Fruit fly (Drosophila melanogaster) whole organism, embryonic: ENCODE data around the gene RpLP1.

Experiments used
- Asciz ChIP-seq: fragments of 200-800 bp; sonication (Bioruptor generic); optimal IDR thresholded peaks from 2 replicates; lab custom pipeline; 2017; ENCODE audit warnings: missing biosample characterization, mild to moderate bottlenecking, missing genetic modification characterization, missing genetic modification reagents
- Atf-2 ChIP-seq: fragments of 200-800 bp; sonication (Bioruptor generic); optimal IDR thresholded peaks from 2 replicates; lab custom pipeline; 2016; ENCODE audit warnings: missing biosample characterization, missing genetic modification characterization
- B-H2 ChIP-seq: fragments of 200-800 bp; sonication (Bioruptor generic); optimal IDR thresholded peaks from 2 replicates; lab custom pipeline; 2018; ENCODE audit warnings: missing biosample characterization, mild to moderate bottlenecking, missing genetic modification characterization
- BEAF-32 ChIP-seq: fragments of 200-800 bp; sonication (Bioruptor generic); optimal IDR thresholded peaks from 3 replicates; lab custom pipeline; 2017; ENCODE audit warnings: missing biosample characterization, missing genetic modification characterization, mild to moderate bottlenecking, moderate library complexity, missing genetic modification reagents
- CG10274 ChIP-seq: fragments of 200-800 bp; sonication (Bioruptor generic); optimal IDR thresholded peaks from 3 replicates; lab custom pipeline; 2017; ENCODE audit warnings: missing biosample characterization, mild to moderate bottlenecking, missing genetic modification characterization
- CG10654 ChIP-seq: fragments of 200-800 bp; sonication (Bioruptor generic); optimal IDR thresholded peaks from 2 replicates; lab custom pipeline; 2016; ENCODE audit warnings: missing biosample characterization, missing genetic modification characterization
- CG12155 ChIP-seq: fragments of 200-800 bp; sonication (Bioruptor generic); optimal IDR thresholded peaks from 3 replicates; lab custom pipeline; 2016; ENCODE audit warnings: missing biosample characterization, missing genetic modification characterization
- CG12744 ChIP-seq: fragments of 200-800 bp; sonication (Bioruptor generic); optimal IDR thresholded peaks from 2 replicates; lab custom pipeline; 2016; ENCODE audit warnings: missing biosample characterization, missing genetic modification characterization
- CG13287 ChIP-seq: fragments of 200-800 bp; sonication (Bioruptor generic); IDR thresholded peaks from 2 replicates; pipeline ENCODE4 v1.3.6; 2022; ENCODE audit warnings: missing biosample characterization, missing genetic modification characterization; ENCODE audit not compliant: partially characterized antibody
- CG14860 ChIP-seq: fragments of 200-800 bp; sonication (Bioruptor generic); IDR thresholded peaks from 3 replicates; pipeline ENCODE4 v1.3.6; 2022; ENCODE audit warnings: missing biosample characterization, missing genetic modification characterization; ENCODE audit not compliant: partially characterized antibody
- CG15269 ChIP-seq: fragments of 200-800 bp; sonication (Bioruptor generic); optimal IDR thresholded peaks from 2 replicates; lab custom pipeline; 2018; ENCODE audit warnings: missing biosample characterization, mild to moderate bottlenecking, missing genetic modification characterization, moderate library complexity
- CG16863 ChIP-seq: fragments of 200-800 bp; sonication (Bioruptor generic); optimal IDR thresholded peaks from 3 replicates; lab custom pipeline; 2016; ENCODE audit warnings: missing biosample characterization, missing genetic modification characterization
- CG17186 ChIP-seq: fragments of 200-800 bp; sonication (Bioruptor generic); optimal IDR thresholded peaks from 3 replicates; lab custom pipeline; 2017; ENCODE audit warnings: missing biosample characterization, missing genetic modification reagents, missing genetic modification characterization
- CG18262 ChIP-seq: fragments of 200-800 bp; optimal IDR thresholded peaks from 3 replicates; lab custom pipeline; 2019; ENCODE audit warnings: missing biosample characterization, mild to moderate bottlenecking, missing genetic modification characterization, moderate library complexity
- CG18619 ChIP-seq: fragments of 200-800 bp; sonication (Bioruptor generic); optimal IDR thresholded peaks from 3 replicates; lab custom pipeline; 2017; ENCODE audit warnings: missing biosample characterization, mild to moderate bottlenecking, missing genetic modification characterization
- CG2120 ChIP-seq: fragments of 200-800 bp; sonication (Bioruptor generic); optimal IDR thresholded peaks from 3 replicates; lab custom pipeline; 2016; ENCODE audit warnings: missing biosample characterization, missing genetic modification characterization
- CG2129 ChIP-seq: fragments of 200-800 bp; sonication (Bioruptor generic); IDR thresholded peaks from 2 replicates; pipeline ENCODE4 v1.3.6; 2022; ENCODE audit warnings: missing biosample characterization, missing genetic modification characterization; ENCODE audit not compliant: partially characterized antibody
- CG2199 ChIP-seq: fragments of 200-800 bp; sonication (Bioruptor generic); IDR thresholded peaks from 3 replicates; pipeline ENCODE4 v1.3.6; 2022; ENCODE audit warnings: missing biosample characterization, missing genetic modification characterization
- CG3838 ChIP-seq: fragments of 200-800 bp; sonication (Bioruptor generic); optimal IDR thresholded peaks from 3 replicates; lab custom pipeline; 2016; ENCODE audit warnings: missing biosample characterization, missing genetic modification characterization
- CG4282 ChIP-seq: fragments of 200-800 bp; sonication (Bioruptor generic); optimal IDR thresholded peaks from 2 replicates; lab custom pipeline; 2016; ENCODE audit warnings: missing biosample characterization, missing genetic modification characterization
- CG6813 ChIP-seq: fragments of 200-800 bp; sonication (Bioruptor generic); optimal IDR thresholded peaks from 2 replicates; lab custom pipeline; 2017; ENCODE audit warnings: missing biosample characterization, missing genetic modification characterization, mild to moderate bottlenecking, moderate library complexity, missing genetic modification reagents
- CG7928 ChIP-seq: fragments of 200-800 bp; sonication (Bioruptor generic); optimal IDR thresholded peaks from 2 replicates; lab custom pipeline; 2017; ENCODE audit warnings: missing biosample characterization, mild to moderate bottlenecking, missing genetic modification characterization
- CG9932 ChIP-seq: fragments of 200-800 bp; sonication (Bioruptor generic); IDR thresholded peaks from 2 replicates; pipeline ENCODE4 v1.3.6; 2022; ENCODE audit warnings: missing biosample characterization, missing genetic modification characterization
- Dip3 ChIP-seq: fragments of 200-800 bp; sonication (Bioruptor generic); optimal IDR thresholded peaks from 3 replicates; lab custom pipeline; 2016; ENCODE audit warnings: missing biosample characterization, missing genetic modification characterization
- Dref ChIP-seq: fragments of 200-800 bp; sonication (Bioruptor generic); IDR thresholded peaks from 2 replicates; pipeline ENCODE4 v1.3.6; 2022; ENCODE audit warnings: missing biosample characterization, missing genetic modification characterization
- E2f1 ChIP-seq: fragments of 200-800 bp; sonication (Bioruptor generic); IDR thresholded peaks from 2 replicates; pipeline ENCODE4 v1.3.6; 2022; ENCODE audit warnings: missing biosample characterization, missing genetic modification characterization
- ERR ChIP-seq: fragments of 200-800 bp; sonication (Bioruptor generic); optimal IDR thresholded peaks from 2 replicates; lab custom pipeline; 2016; ENCODE audit warnings: missing biosample characterization, missing genetic modification characterization
- Eip74EF ChIP-seq, 2 experiments: fragments of 200-800 bp in 1 of 2; fragments of >200 bp in 1 of 2; sonication (Bioruptor generic) in 1 of 2; optimal IDR thresholded peaks; 2 replicates each; lab custom pipeline; 2017 to 2019; ENCODE audit warnings: missing biosample characterization in 2 of 2, missing genetic modification characterization in 2 of 2, mild to moderate bottlenecking in 1 of 2, moderate library complexity in 1 of 2
- MBD-R2 ChIP-seq: fragments of 200-800 bp; sonication (Bioruptor generic); IDR thresholded peaks from 2 replicates; pipeline ENCODE4 v1.3.6; 2022; ENCODE audit warnings: missing biosample characterization, missing genetic modification characterization
- Poxn ChIP-seq: fragments of 200-800 bp; sonication (Bioruptor generic); IDR thresholded peaks from 2 replicates; pipeline ENCODE4 v1.3.6; 2022; ENCODE audit warnings: missing biosample characterization, missing genetic modification characterization
- Stat92E ChIP-seq, 3 experiments: fragments of >200 bp in 2 of 3; fragments of 200-800 bp in 1 of 3; sonication (Bioruptor generic) in 1 of 3; optimal IDR thresholded peaks; 2 replicates each; lab custom pipeline; 2017 to 2019; ENCODE audit warnings: missing biosample characterization in 3 of 3, missing genetic modification characterization in 3 of 3, mild to moderate bottlenecking in 1 of 3, moderate library complexity in 1 of 3
- TFAM ChIP-seq: fragments of 200-800 bp; sonication (Bioruptor generic); optimal IDR thresholded peaks from 2 replicates; lab custom pipeline; 2017; ENCODE audit warnings: missing biosample characterization, missing genetic modification characterization, inconsistent platforms
- Vsx1 ChIP-seq: fragments of 200-800 bp; sonication (Bioruptor generic); optimal IDR thresholded peaks from 2 replicates; lab custom pipeline; 2017; ENCODE audit warnings: missing biosample characterization, mild to moderate bottlenecking, missing genetic modification characterization, missing genetic modification reagents
- al ChIP-seq: fragments of 200-800 bp; sonication (Bioruptor generic); IDR thresholded peaks from 2 replicates; pipeline ENCODE4 v1.3.6; 2022; ENCODE audit warnings: missing biosample characterization, missing genetic modification characterization
- bigmax ChIP-seq: fragments of 200-800 bp; sonication (Bioruptor generic); optimal IDR thresholded peaks from 2 replicates; lab custom pipeline; 2018; ENCODE audit warnings: missing biosample characterization, mild to moderate bottlenecking, missing genetic modification characterization
- dpn ChIP-seq, 2 experiments: fragments of 200-800 bp; sonication (Bioruptor generic); optimal IDR thresholded peaks; 3 replicates each; lab custom pipeline; 2016; ENCODE audit warnings: missing biosample characterization in 2 of 2, missing genetic modification characterization in 2 of 2
- hb ChIP-seq: fragments of 200-800 bp; sonication (Bioruptor generic); IDR thresholded peaks from 3 replicates; pipeline ENCODE4 v1.3.6; 2022; ENCODE audit warnings: missing biosample characterization, missing genetic modification characterization; ENCODE audit not compliant: partially characterized antibody
- jigr1 ChIP-seq: fragments of 200-800 bp; sonication (Bioruptor generic); IDR thresholded peaks from 3 replicates; pipeline ENCODE4 v1.3.6; 2022; ENCODE audit warnings: missing biosample characterization, missing genetic modification characterization
- kah ChIP-seq: fragments of 200-800 bp; sonication (Bioruptor generic); optimal IDR thresholded peaks from 2 replicates; lab custom pipeline; 2018; ENCODE audit warnings: missing biosample characterization, mild to moderate bottlenecking, missing genetic modification characterization
- lbe ChIP-seq: fragments of 200-800 bp; sonication (Bioruptor generic); optimal IDR thresholded peaks from 2 replicates; lab custom pipeline; 2016; ENCODE audit warnings: missing biosample characterization, mild to moderate bottlenecking, missing genetic modification characterization
- odd ChIP-seq: fragments of 200-800 bp; sonication (Bioruptor generic); optimal IDR thresholded peaks from 2 replicates; lab custom pipeline; 2017; ENCODE audit warnings: missing biosample characterization, mild to moderate bottlenecking, missing genetic modification characterization
- onecut ChIP-seq: fragments of 200-800 bp; sonication (Bioruptor generic); IDR thresholded peaks from 2 replicates; pipeline ENCODE4 v1.3.6; 2022; ENCODE audit warnings: missing biosample characterization, missing genetic modification characterization
- pum ChIP-seq: fragments of 200-800 bp; sonication (Bioruptor generic); optimal IDR thresholded peaks from 2 replicates; lab custom pipeline; 2016; ENCODE audit warnings: missing biosample characterization, missing genetic modification characterization
- pzg ChIP-seq: fragments of 200-800 bp; sonication (Bioruptor generic); optimal IDR thresholded peaks from 3 replicates; lab custom pipeline; 2018; ENCODE audit warnings: missing biosample characterization, mild to moderate bottlenecking, missing genetic modification characterization, moderate library complexity
- rib ChIP-seq: fragments of 200-800 bp; sonication (Bioruptor generic); IDR thresholded peaks from 2 replicates; pipeline ENCODE4 v1.3.6; 2022; ENCODE audit warnings: missing biosample characterization, missing genetic modification characterization
- row ChIP-seq: fragments of 200-800 bp; sonication (Bioruptor generic); IDR thresholded peaks from 3 replicates; pipeline ENCODE4 v1.3.6; 2022; ENCODE audit warnings: missing biosample characterization, missing genetic modification characterization
- sim ChIP-seq: fragments of 200-800 bp; sonication (Bioruptor generic); IDR thresholded peaks from 2 replicates; pipeline ENCODE4 v1.3.6; 2022; ENCODE audit warnings: missing biosample characterization, missing genetic modification characterization
- sug ChIP-seq: fragments of 200-800 bp; optimal IDR thresholded peaks from 2 replicates; lab custom pipeline; 2019; ENCODE audit warnings: missing biosample characterization, mild to moderate bottlenecking, missing genetic modification characterization, moderate library complexity
- ttk ChIP-seq: fragments of 200-800 bp; sonication (Bioruptor generic); IDR thresholded peaks from 2 replicates; pipeline ENCODE4 v2.1.2; 2022; ENCODE audit warnings: missing biosample characterization, missing genetic modification characterization

RpLP1 gene

dm6 chr2L:468745-469358 is 49.1 kb downstream of the RpLP1 start (continued):
- no peak for TF ChIP-seq hb
- peak; percentile 70 for TF ChIP-seq E2f1 (GFP tag; lab: Robert Waterston, UW)
- peak; percentile 49; the same call in 1 of the 2 replicates for TF ChIP-seq sim (GFP tag; lab: Robert Waterston, UW)
- peak; percentile 57; the same call in 1 of the 3 replicates for TF ChIP-seq jigr1 (GFP tag; lab: Robert Waterston, UW)
- TF ChIP-seq rib, result no peak
- no peak for TF ChIP-seq Stat92E (GFP tag; optimal IDR thresholded peaks at IDR 0.05; lab: Kevin White, UChicago)
- no peak for TF ChIP-seq CG3838
- TF ChIP-seq CG2199, result peak; percentile 37; the same call in 2 of the 3 replicates
- TF ChIP-seq BEAF-32, result no peak
- peak; percentile 75 for TF ChIP-seq CG18262 (tag; lab: Kevin White, UChicago)
- peak; percentile 69 to 78 for TF ChIP-seq dpn (GFP tag; optimal IDR thresholded peaks at IDR 0.05; lab: Kevin White, UChicago)
- peak; percentile 33 for TF ChIP-seq CG12744 (GFP tag; lab: Kevin White, UChicago)
- peak; percentile 45 for TF ChIP-seq CG4282 (GFP tag; lab: Kevin White, UChicago)
- no peak for TF ChIP-seq bigmax
- TF ChIP-seq pum, result peak; percentile 64
- peak; percentile 44 for TF ChIP-seq Atf-2 (GFP tag; lab: Kevin White, UChicago)
- peak; percentile 36 for TF ChIP-seq CG7928 (GFP tag; lab: Kevin White, UChicago)
- peak; percentile 88 for TF ChIP-seq Asciz (GFP tag; lab: Kevin White, UChicago)
- TF ChIP-seq onecut (GFP tag; lab: Robert Waterston, UW), result peak; percentile 58
- peak; percentile 22 for TF ChIP-seq kah
- TF ChIP-seq sug (tag; lab: Kevin White, UChicago), result peak; percentile 50
- no peak for TF ChIP-seq Dref (GFP tag; lab: Robert Waterston, UW)
- no peak for TF ChIP-seq CG14860
- TF ChIP-seq CG10654 (GFP tag; lab: Kevin White, UChicago), result peak; percentile 62
- TF ChIP-seq CG18619, result peak; percentile 68
- TF ChIP-seq lbe (GFP tag; lab: Kevin White, UChicago), result no peak
- TF ChIP-seq TFAM (GFP tag; lab: Kevin White, UChicago), result no peak
- peak; percentile 26; the same call in 1 of the 2 replicates for TF ChIP-seq MBD-R2 (GFP tag; lab: Robert Waterston, UW)
- peak; percentile 64 for TF ChIP-seq odd (GFP tag; lab: Kevin White, UChicago)
- peak; percentile 84 for TF ChIP-seq CG2120 (GFP tag; lab: Kevin White, UChicago)
- TF ChIP-seq CG12155, result peak; percentile 70
- no peak for TF ChIP-seq pzg (GFP tag; lab: Kevin White, UChicago)
- TF ChIP-seq CG16863, result peak; percentile 79
- peak; percentile 35 for TF ChIP-seq CG17186 (GFP tag; lab: Kevin White, UChicago)
- TF ChIP-seq ttk, result peak; percentile 78
- TF ChIP-seq CG10274 (GFP tag; lab: Kevin White, UChicago), result peak; percentile 45
- TF ChIP-seq Vsx1, result peak; percentile 44
- TF ChIP-seq row (GFP tag; lab: Robert Waterston, UW), result peak; percentile 76
- peak; percentile 49 for TF ChIP-seq ERR (GFP tag; lab: Kevin White, UChicago)
- peak; percentile 77 for TF ChIP-seq CG15269 (tag; lab: Kevin White, UChicago)
- TF ChIP-seq Poxn, result peak; percentile 47; the same call in 1 of the 2 replicates
- TF ChIP-seq CG2129 (GFP tag; lab: Robert Waterston, UW), result no peak
- peak in 1 of 2 experiments; percentile 65 for TF ChIP-seq Eip74EF (GFP tag; optimal IDR thresholded peaks at IDR 0.05; lab: Kevin White, UChicago)
- TF ChIP-seq CG9932, result peak; percentile 60
- peak; percentile 75 for TF ChIP-seq CG6813 (GFP tag; lab: Kevin White, UChicago)
- TF ChIP-seq B-H2, result no peak
- TF ChIP-seq Dip3 (GFP tag; lab: Kevin White, UChicago), result peak; percentile 74
- no peak; the same call in 1 of the 2 replicates for TF ChIP-seq CG13287 (GFP tag; lab: Robert Waterston, UW)
- TF ChIP-seq al (GFP tag; lab: Robert Waterston, UW), result peak; percentile 56; the same call in 1 of the 2 replicates
